Worm (Caenorhabditis elegans) whole organism, late embryonic: ENCODE measurements around the gene appg-2.

ENCODE experiments used
- F13H6.1 ChIP-seq: sonication (generic microtip); optimal IDR thresholded peaks from 2 replicates; lab custom pipeline; 2016; ENCODE audit warnings: missing genetic modification characterization, missing compliant biosample characterization
- ceh-18 ChIP-seq: sonication (generic microtip); optimal IDR thresholded peaks from 2 replicates; lab custom pipeline; 2016; ENCODE audit warnings: missing genetic modification characterization, missing compliant biosample characterization
- ceh-2 ChIP-seq: sonication (generic microtip); optimal IDR thresholded peaks from 2 replicates; lab custom pipeline; 2016; ENCODE audit warnings: missing genotype, missing genetic modification characterization, missing compliant biosample characterization
- dve-1 ChIP-seq: sonication (generic microtip); optimal IDR thresholded peaks from 2 replicates; lab custom pipeline; 2017; ENCODE audit warnings: antibody characterized with exemption, mild to moderate bottlenecking, missing genetic modification characterization, missing compliant biosample characterization
- fkh-10 ChIP-seq: fragments of 150-350 bp; optimal IDR thresholded peaks from 2 replicates; lab custom pipeline; 2014; ENCODE audit warnings: missing biosample characterization, missing genetic modification reagents, missing genetic modification characterization
- hlh-13 ChIP-seq: fragments of 200-800 bp; sonication (Bioruptor generic); optimal IDR thresholded peaks from 2 replicates; lab custom pipeline; 2018; ENCODE audit warnings: mild to moderate bottlenecking, missing genetic modification characterization, missing compliant biosample characterization
- odd-2 ChIP-seq: sonication (generic microtip); optimal IDR thresholded peaks from 2 replicates; lab custom pipeline; 2017; ENCODE audit warnings: antibody characterized with exemption, mild to moderate bottlenecking, missing genetic modification characterization, missing compliant biosample characterization
- pag-3 ChIP-seq: sonication (generic microtip); optimal IDR thresholded peaks from 2 replicates; lab custom pipeline; 2016; ENCODE audit warnings: missing compliant biosample characterization, missing genetic modification characterization, borderline replicate concordance
- pha-2 ChIP-seq: sonication (generic microtip); optimal IDR thresholded peaks from 2 replicates; lab custom pipeline; 2017; ENCODE audit warnings: mild to moderate bottlenecking, missing genetic modification characterization, missing compliant biosample characterization
- pqm-1 ChIP-seq: sonication (generic microtip); optimal IDR thresholded peaks from 2 replicates; lab custom pipeline; 2016; ENCODE audit warnings: missing genetic modification characterization, missing compliant biosample characterization
- zip-5 ChIP-seq: sonication (generic microtip); optimal IDR thresholded peaks from 2 replicates; lab custom pipeline; 2016; ENCODE audit warnings: missing genetic modification characterization, missing compliant biosample characterization

DNA sequence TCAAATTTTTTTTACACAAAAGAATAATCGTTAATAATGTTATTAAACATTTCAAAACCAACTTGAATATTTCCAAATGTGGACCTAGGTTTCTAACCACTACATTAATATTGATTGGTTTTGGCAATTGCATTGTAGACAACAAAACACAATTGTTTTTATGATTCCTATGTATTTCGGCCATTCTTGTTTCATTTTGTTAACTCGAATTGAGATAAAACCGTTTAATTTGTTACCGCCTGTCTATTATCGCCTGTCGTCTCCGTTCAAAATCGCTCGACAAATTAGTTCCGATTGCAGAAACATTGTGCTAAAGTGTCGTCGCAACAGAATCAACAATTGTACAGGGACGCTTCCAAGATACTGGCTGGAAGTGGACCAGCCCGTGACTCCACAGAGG lies 30.3 kb upstream of the appg-2 start, which contains the start of gene let-19:
- TF ChIP-seq pha-2 (tag; lab: Kevin White, UChicago), result no peak
- TF ChIP-seq F13H6.1 (tag; lab: Kevin White, UChicago), result no peak
- TF ChIP-seq zip-5 (tag; lab: Kevin White, UChicago), result no peak
- no peak for TF ChIP-seq dve-1
- TF ChIP-seq pqm-1 (tag; lab: Kevin White, UChicago), result no peak
- TF ChIP-seq fkh-10 (GFP tag; lab: Kevin White, UChicago), result no peak
- no peak for TF ChIP-seq pag-3 (tag; lab: Kevin White, UChicago)
- no peak for TF ChIP-seq hlh-13 (GFP tag; lab: Kevin White, UChicago)
- TF ChIP-seq ceh-18 (tag; lab: Kevin White, UChicago), result no peak
- no peak for TF ChIP-seq odd-2 (tag; lab: Kevin White, UChicago)
- TF ChIP-seq ceh-2, result no peak
